Worm (Caenorhabditis elegans): Measurements from ENCODE around the gene R160.2.
"Not testable (repeated sequence)": the region's sequence is repeated elsewhere in the genome, so short reads cannot be mapped to it uniquely, and the experiment has no call there.

Gene R160.2

DNA sequence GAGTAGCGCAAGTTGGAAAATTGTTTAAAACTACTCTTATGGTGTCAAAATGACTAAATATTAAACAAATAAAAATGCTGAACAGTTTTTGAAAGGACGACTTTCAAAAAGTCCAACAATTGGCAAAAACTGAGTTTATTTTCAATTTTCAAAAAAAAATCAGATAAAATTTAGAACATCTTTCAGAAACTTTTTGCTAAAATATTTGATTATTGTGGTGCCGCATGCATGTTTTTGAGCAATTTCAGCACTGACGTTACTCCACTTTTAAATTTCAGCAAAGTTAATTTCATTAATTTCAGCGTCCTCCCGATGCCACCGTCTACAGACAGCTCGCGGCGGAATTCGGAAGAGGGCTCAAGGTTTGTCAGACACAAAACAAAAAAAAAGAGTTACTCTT is 37.4 kb downstream of the R160.2 start, which contains the start of gene cst-1:
Gene cst-1, plus strand, starts transcription at position 301 of the 400 bp plus-strand sequence.
- not testable (repeated sequence) for TF ChIP-seq nhr-12 (tag; optimal IDR thresholded peaks at IDR 0.05); mep-1 (tag; optimal IDR thresholded peaks at IDR 0.05); ham-2 (GFP tag; optimal IDR thresholded peaks at IDR 0.05)

ce11 chrX:4335950-4336349 is 40.8 kb downstream of the R160.2 start, which contains the start of gene cst-2:
Gene cst-2 (minus strand): TSS chrX:4336050.
- TF ChIP-seq mls-2 (tag; optimal IDR thresholded peaks at IDR 0.05); unc-62 (GFP tag; optimal IDR thresholded peaks at IDR 0.05); pha-4 (tag; optimal IDR thresholded peaks at IDR 0.05): not testable (repeated sequence)

ce11 chrX:4332305-4332704 is 44.4 kb downstream of the R160.2 start, which contains the start of gene C24A8.6:
Gene C24A8.6 (minus strand): TSS chrX:4332405.
- TF ChIP-seq drap-1 (GFP tag; optimal IDR thresholded peaks at IDR 0.05); nhr-28 (tag; optimal IDR thresholded peaks at IDR 0.05); nhr-12 (tag; optimal IDR thresholded peaks at IDR 0.05): not testable (repeated sequence)

- no peak for TF ChIP-seq cnd-1 (tag; optimal IDR thresholded peaks at IDR 0.05)
- no peak for TF ChIP-seq unc-62 (GFP tag; optimal IDR thresholded peaks at IDR 0.05)
- TF ChIP-seq mls-2 (tag; optimal IDR thresholded peaks at IDR 0.05), result no peak
- no peak for TF ChIP-seq hlh-1 (tag; optimal IDR thresholded peaks at IDR 0.05)
- TF ChIP-seq flh-1 (GFP tag; optimal IDR thresholded peaks at IDR 0.05), result no peak
- no peak for TF ChIP-seq elt-1 (tag; optimal IDR thresholded peaks at IDR 0.05; ENCODE audit: borderline replicate concordance, insufficient read depth)
- no peak for TF ChIP-seq bed-3 (GFP tag; optimal IDR thresholded peaks at IDR 0.05)
- no peak for TF ChIP-seq snpc-4 (tag; optimal IDR thresholded peaks at IDR 0.05)
- no peak for TF ChIP-seq drap-1 (GFP tag; optimal IDR thresholded peaks at IDR 0.05)
- TF ChIP-seq lsy-2 (tag; optimal IDR thresholded peaks at IDR 0.05), result no peak
- TF ChIP-seq M03D4.4 (tag; optimal IDR thresholded peaks at IDR 0.05), result no peak
- no peak for TF ChIP-seq unc-39 (tag; optimal IDR thresholded peaks at IDR 0.05)
- no peak for TF ChIP-seq nhr-76 (tag; optimal IDR thresholded peaks at IDR 0.05)
- TF ChIP-seq sem-2 (GFP tag; optimal IDR thresholded peaks at IDR 0.05), result no peak
- TF ChIP-seq lin-32 (GFP tag; optimal IDR thresholded peaks at IDR 0.05), result no peak
Observed at ce11 chrX:4328816-4329215, 47.9 kb downstream of the R160.2 start, which contains the start of gene C24A8.5. Gene C24A8.5 (minus strand): TSS chrX:4328916.
